Fruit fly (Drosophila melanogaster) Kc167 (cell line): ENCODE data around the gene CG5653.

Experiments used
- Sin3A ChIP-seq: fragments of >200 bp; optimal IDR thresholded peaks from 2 replicates; lab custom pipeline; 2018; ENCODE audit warnings: missing external identifiers
- h ChIP-seq: fragments of >200 bp; optimal IDR thresholded peaks from 3 replicates; lab custom pipeline; 2018; ENCODE audit warnings: missing external identifiers

DNA sequence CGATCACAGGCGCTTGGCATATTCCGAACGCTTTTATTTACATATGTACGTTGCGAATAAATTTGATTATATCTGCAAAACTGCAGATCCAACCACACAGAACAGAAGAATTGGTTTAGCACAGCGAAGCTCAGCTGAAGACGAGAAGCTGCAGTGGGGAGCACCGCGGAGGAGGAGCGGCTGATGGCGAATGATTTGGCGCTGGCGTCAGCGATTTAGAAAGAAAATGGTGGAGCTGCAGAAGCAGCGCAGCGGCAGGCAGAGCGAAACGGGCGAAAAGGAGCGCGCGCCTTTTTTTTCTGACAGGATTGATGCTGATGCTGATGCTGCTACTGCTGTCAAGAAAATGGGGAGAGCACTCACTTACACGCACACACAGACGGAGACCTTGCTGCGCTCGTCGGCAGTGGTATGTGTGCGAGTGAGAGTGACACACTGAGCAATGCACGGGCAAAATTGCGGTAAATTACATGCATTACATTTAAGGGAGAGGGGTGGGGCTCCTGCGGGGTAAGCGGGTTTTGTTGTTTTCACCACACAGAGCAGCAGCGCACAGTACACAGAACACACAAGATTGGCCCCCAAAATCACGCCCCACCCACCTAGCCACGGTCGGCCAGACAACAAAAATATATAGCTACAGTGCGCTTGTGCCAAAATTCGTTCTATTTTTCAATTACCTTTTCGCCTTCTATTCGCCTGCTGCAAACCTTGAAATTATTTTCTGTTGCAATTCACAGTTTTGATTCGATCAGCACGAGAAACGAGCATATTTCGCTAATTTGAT is 30.9 kb upstream of the CG5653 start:
- TF ChIP-seq h (lab: Kevin White, UChicago) (no peak), Sin3A (lab: Kevin White, UChicago) (no peak)
